Worm (Caenorhabditis elegans): ENCODE results near the gene C47G2.4.

C47G2.4 gene

ce11 chrII:11305627-11306449, 12.4 kb upstream of the C47G2.4 start, which contains the start of gene rsf-1:
Gene rsf-1, plus strand, starts transcription at chrII:11306399.
- TF ChIP-seq pes-1 (GFP tag; IDR thresholded peaks at IDR 0.05): no peak

DNA sequence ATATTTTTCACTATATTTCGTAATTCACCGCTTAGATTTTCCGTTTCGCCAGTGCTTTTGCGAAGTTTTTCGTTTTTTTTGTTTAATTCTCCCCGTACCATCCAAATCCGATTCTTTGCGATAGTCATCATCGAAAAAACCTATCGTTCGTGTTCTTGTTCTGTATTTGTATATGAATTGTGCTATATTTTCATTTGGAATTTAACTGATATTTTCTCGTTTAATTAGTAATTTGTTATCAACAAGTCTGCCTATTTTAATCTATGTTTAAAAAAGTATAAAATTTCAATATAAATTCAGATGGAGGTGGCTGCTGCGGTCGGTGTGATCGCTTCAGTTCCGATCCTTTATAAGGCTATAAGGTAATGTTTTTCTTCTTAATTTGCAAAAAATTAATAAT, 9.2 kb upstream of the C47G2.4 start, which contains the start of gene samp-1:
Gene samp-1 (plus strand): TSS at position 301 of the 400 bp plus-strand sequence.
- TF ChIP-seq scrt-1 (GFP tag; IDR thresholded peaks at IDR 0.05): no peak
- no peak for TF ChIP-seq sea-1 (GFP tag; conservative IDR thresholded peaks at IDR 0.05)
- no peak for TF ChIP-seq tra-4 (tag; optimal IDR thresholded peaks at IDR 0.05)
- TF ChIP-seq hmbx-1 (tag; optimal IDR thresholded peaks at IDR 0.05): no peak
- no peak for TF ChIP-seq ceh-13 (GFP tag; optimal IDR thresholded peaks at IDR 0.05)
- TF ChIP-seq tbx-11 (GFP tag; IDR thresholded peaks at IDR 0.05): no peak
- no peak for TF ChIP-seq hmg-4 (GFP tag; optimal IDR thresholded peaks at IDR 0.05)
- TF ChIP-seq ceh-36 (tag; optimal IDR thresholded peaks at IDR 0.05): no peak
- TF ChIP-seq pes-1 (GFP tag; IDR thresholded peaks at IDR 0.05): no peak
- no peak for TF ChIP-seq flt-1 (GFP tag; IDR thresholded peaks at IDR 0.05)
- no peak for TF ChIP-seq F13C5.2 (tag; optimal IDR thresholded peaks at IDR 0.05)
- no peak for TF ChIP-seq ets-7 (tag; optimal IDR thresholded peaks at IDR 0.05)
- TF ChIP-seq ama-1 (optimal IDR thresholded peaks at IDR 0.05): no peak
- TF ChIP-seq hnd-1 (tag; optimal IDR thresholded peaks at IDR 0.05): no peak
- no peak for TF ChIP-seq tbx-37 (GFP tag; conservative IDR thresholded peaks at IDR 0.05)

ce11 chrII:11301059-11301458, 7.7 kb upstream of the C47G2.4 start, which contains the start of gene raga-1:
Gene raga-1, plus strand, starts transcription at chrII:11301359.
- TF ChIP-seq flt-1 (GFP tag; IDR thresholded peaks at IDR 0.05): no peak
- TF ChIP-seq aly-1 (tag; optimal IDR thresholded peaks at IDR 0.05): no peak
- no peak for TF ChIP-seq ets-7 (tag; optimal IDR thresholded peaks at IDR 0.05)
- no peak for TF ChIP-seq hnd-1 (tag; optimal IDR thresholded peaks at IDR 0.05)
- TF ChIP-seq B0310.2 (tag; optimal IDR thresholded peaks at IDR 0.05): no peak
- no peak for TF ChIP-seq pes-1 (GFP tag; IDR thresholded peaks at IDR 0.05)
- TF ChIP-seq hmbx-1 (tag; optimal IDR thresholded peaks at IDR 0.05): no peak
- TF ChIP-seq scrt-1 (GFP tag; IDR thresholded peaks at IDR 0.05): no peak
- TF ChIP-seq ceh-36 (tag; optimal IDR thresholded peaks at IDR 0.05): no peak
- TF ChIP-seq ceh-13 (GFP tag; optimal IDR thresholded peaks at IDR 0.05): no peak
- no peak for TF ChIP-seq tra-4 (tag; optimal IDR thresholded peaks at IDR 0.05)
- no peak for TF ChIP-seq tbx-37 (GFP tag; conservative IDR thresholded peaks at IDR 0.05)
- TF ChIP-seq F13C5.2 (tag; optimal IDR thresholded peaks at IDR 0.05): no peak
- no peak for TF ChIP-seq sea-1 (GFP tag; conservative IDR thresholded peaks at IDR 0.05)
- TF ChIP-seq tbx-11 (GFP tag; IDR thresholded peaks at IDR 0.05): no peak
- no peak for TF ChIP-seq hmg-4 (GFP tag; optimal IDR thresholded peaks at IDR 0.05)

ce11 chrII:11297217-11297738, 3.9 kb upstream of the C47G2.4 start, which contains the start of gene saps-1:
Gene saps-1, plus strand, starts transcription at chrII:11297688.
- no peak for TF ChIP-seq ama-1 (optimal IDR thresholded peaks at IDR 0.05)
- TF ChIP-seq flt-1 (GFP tag; IDR thresholded peaks at IDR 0.05): no peak

DNA sequence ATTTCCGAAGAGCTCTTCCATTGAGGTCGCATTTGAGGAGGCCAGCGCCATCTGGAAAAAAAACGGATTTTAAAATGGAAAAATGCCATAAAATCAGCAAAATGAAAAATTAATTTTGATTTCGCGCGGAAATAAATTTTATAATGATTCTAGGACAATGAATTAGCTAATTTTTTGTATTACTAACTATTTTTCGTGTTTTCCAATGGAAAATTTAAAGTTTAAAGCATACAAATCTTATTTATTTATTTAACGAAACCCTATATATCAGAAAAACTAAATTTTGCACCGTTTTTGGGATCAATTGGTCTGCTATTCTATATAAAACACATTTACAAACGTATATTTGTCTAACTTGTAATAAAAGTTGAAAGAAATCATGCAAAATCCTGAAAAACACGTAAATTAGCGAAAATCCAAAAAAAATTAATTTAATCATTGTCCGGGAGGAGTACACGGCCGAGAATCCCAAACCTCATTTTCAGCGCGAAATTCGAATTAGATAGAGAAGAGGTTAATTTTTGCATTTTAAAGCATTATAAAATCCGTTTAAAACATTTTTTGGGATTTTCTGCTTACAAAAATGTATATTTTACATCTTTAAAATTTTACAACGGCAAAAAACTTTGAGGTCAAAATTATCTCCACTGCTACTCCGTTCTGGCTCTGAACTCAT, 3.2 kb downstream of the C47G2.4 start, which contains the start of gene C47G2.3:
Gene C47G2.3 (minus strand): TSS at position 51 of the 676 bp plus-strand sequence.
- TF ChIP-seq ama-1 (optimal IDR thresholded peaks at IDR 0.05): no peak
- TF ChIP-seq aly-1 (tag; optimal IDR thresholded peaks at IDR 0.05): no peak
- TF ChIP-seq scrt-1 (GFP tag; IDR thresholded peaks at IDR 0.05): no peak
- no peak for TF ChIP-seq F13C5.2 (tag; optimal IDR thresholded peaks at IDR 0.05)
- TF ChIP-seq pes-1 (GFP tag; IDR thresholded peaks at IDR 0.05): no peak
- no peak for TF ChIP-seq flt-1 (GFP tag; IDR thresholded peaks at IDR 0.05)
- TF ChIP-seq hmbx-1 (tag; optimal IDR thresholded peaks at IDR 0.05): no peak
- TF ChIP-seq tbx-37 (GFP tag; conservative IDR thresholded peaks at IDR 0.05): peak; percentile 56; the same call in 1 of the 2 replicates
- no peak for TF ChIP-seq tra-4 (tag; optimal IDR thresholded peaks at IDR 0.05)

- TF ChIP-seq ets-7 (tag; optimal IDR thresholded peaks at IDR 0.05) (peak; percentile 73), B0310.2 (tag; optimal IDR thresholded peaks at IDR 0.05) (no peak), aly-1 (tag; optimal IDR thresholded peaks at IDR 0.05) (no peak)
Observed at ce11 chrII:11288148-11288547, 5.3 kb downstream of the C47G2.4 start.

DNA sequence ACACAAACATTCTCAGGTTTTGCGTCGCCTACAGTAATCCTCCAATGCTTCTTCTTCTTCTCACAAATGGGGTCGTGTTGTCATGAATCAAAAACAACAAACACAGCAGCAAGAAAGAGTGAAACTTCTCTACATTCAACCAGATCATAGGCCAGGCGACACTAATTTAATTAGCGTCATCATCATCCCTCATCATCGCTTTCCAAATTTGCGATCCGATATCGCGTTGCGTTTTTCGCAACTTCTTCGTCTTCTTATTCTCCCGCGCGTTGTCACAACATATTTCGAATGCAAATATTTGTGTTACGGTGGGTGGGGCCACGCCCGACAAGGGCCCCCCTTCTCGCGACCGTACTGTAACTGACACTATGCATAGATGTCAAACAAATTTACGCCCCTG, 7.0 kb downstream of the C47G2.4 start:
- no peak for TF ChIP-seq ama-1 (optimal IDR thresholded peaks at IDR 0.05)
- no peak for TF ChIP-seq aly-1 (tag; optimal IDR thresholded peaks at IDR 0.05)
- TF ChIP-seq tra-4 (tag; optimal IDR thresholded peaks at IDR 0.05): no peak
- no peak for TF ChIP-seq tbx-11 (GFP tag; IDR thresholded peaks at IDR 0.05)
- TF ChIP-seq tbx-37 (GFP tag; conservative IDR thresholded peaks at IDR 0.05): no peak
- TF ChIP-seq scrt-1 (GFP tag; IDR thresholded peaks at IDR 0.05): no peak
- TF ChIP-seq ceh-13 (GFP tag; optimal IDR thresholded peaks at IDR 0.05): no peak
- TF ChIP-seq sea-1 (GFP tag; conservative IDR thresholded peaks at IDR 0.05): no peak
- TF ChIP-seq F13C5.2 (tag; optimal IDR thresholded peaks at IDR 0.05): no peak
- no peak for TF ChIP-seq ceh-36 (tag; optimal IDR thresholded peaks at IDR 0.05)
- no peak for TF ChIP-seq hnd-1 (tag; optimal IDR thresholded peaks at IDR 0.05)
- TF ChIP-seq hmbx-1 (tag; optimal IDR thresholded peaks at IDR 0.05): no peak
- TF ChIP-seq ets-7 (tag; optimal IDR thresholded peaks at IDR 0.05): no peak
- no peak for TF ChIP-seq pes-1 (GFP tag; IDR thresholded peaks at IDR 0.05)
- no peak for TF ChIP-seq hmg-4 (GFP tag; optimal IDR thresholded peaks at IDR 0.05)
- no peak for TF ChIP-seq B0310.2 (tag; optimal IDR thresholded peaks at IDR 0.05)
- TF ChIP-seq flt-1 (GFP tag; IDR thresholded peaks at IDR 0.05): no peak

Measured in whole organism, early embryonic.